Worm (Caenorhabditis elegans): ENCODE measurements around the gene dsl-1.
A peak's percentile ranks its signal among the peaks of the same experiment; 100 is the strongest.

Gene dsl-1

DNA sequence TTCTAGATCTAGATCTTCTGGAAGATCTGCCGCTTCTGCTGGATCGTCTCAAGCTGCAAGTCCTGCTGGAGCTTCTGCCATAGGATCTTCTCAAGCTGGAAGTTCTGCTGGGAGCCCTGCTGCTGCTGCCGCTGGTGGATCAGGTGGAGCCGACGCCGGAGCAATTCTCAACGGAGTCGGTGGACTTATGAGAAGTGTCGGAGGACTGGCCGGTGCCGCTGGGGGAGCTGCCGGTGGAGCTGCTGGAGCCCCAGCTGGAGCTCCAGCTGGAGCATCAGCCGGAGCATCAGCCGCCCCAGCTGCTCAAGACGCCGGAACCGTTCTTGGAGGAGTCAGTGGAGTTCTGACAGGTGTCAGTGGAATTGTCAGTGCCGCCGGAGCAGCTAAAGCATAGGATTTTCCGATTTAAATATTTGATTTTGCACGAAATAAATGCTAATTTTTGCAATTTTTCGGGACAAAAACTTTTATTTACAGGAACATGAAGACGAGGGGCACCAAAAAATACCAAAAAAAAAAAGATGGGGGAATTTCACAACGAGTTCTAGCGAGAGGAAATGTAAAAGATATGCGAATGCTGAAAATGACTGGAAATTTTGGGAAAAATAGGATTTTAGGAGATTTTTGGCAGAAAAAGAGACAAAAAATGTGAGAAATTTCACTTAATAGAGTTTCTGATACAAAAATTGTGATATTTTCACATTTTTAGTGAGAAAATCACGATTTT is 24.7 kb upstream of the dsl-1 start:
- TF ChIP-seq hlh-1 (tag; optimal IDR thresholded peaks at IDR 0.05) (no peak), flh-1 (GFP tag; optimal IDR thresholded peaks at IDR 0.05) (no peak), nhr-2 (tag; optimal IDR thresholded peaks at IDR 0.05) (no peak), mep-1 (tag; optimal IDR thresholded peaks at IDR 0.05) (no peak), cnd-1 (tag; optimal IDR thresholded peaks at IDR 0.05) (no peak), ham-2 (GFP tag; optimal IDR thresholded peaks at IDR 0.05) (no peak), elt-1 (tag; optimal IDR thresholded peaks at IDR 0.05; ENCODE audit: borderline replicate concordance, insufficient read depth) (no peak), unc-62 (GFP tag; optimal IDR thresholded peaks at IDR 0.05) (no peak), mls-2 (tag; optimal IDR thresholded peaks at IDR 0.05) (no peak), nhr-28 (tag; optimal IDR thresholded peaks at IDR 0.05) (no peak), ceh-43 (GFP tag; optimal IDR thresholded peaks at IDR 0.05) (no peak)

DNA sequence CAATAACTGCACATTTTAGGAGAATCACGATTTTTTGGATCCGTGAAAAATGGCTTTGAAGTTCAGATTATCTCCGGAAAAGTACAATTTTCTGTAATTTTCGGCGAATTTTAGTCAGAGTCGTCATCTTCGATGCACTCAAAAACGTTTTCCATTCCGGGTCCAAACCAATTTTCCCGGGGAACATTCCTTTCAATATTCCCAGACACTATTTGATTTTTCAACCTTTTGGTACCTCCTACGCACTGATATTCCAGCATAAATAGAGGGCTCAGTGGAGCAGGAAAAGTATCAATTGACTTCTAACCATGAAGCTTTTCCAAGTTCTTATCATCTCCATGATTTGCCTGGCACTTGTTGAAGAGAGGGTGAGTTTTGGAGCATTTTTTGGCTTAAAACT is 23.7 kb upstream of the dsl-1 start, which contains the start of gene W09G12.6:
TSS of gene W09G12.6 (plus strand) at position 301 of the 400 bp plus-strand sequence.
- TF ChIP-seq bed-3 (GFP tag; optimal IDR thresholded peaks at IDR 0.05) = no peak
- TF ChIP-seq mab-5 (tag; optimal IDR thresholded peaks at IDR 0.05) = no peak
- no peak for TF ChIP-seq ces-1 (GFP tag; optimal IDR thresholded peaks at IDR 0.05)
- TF ChIP-seq mls-2 (tag; optimal IDR thresholded peaks at IDR 0.05) = no peak
- TF ChIP-seq snpc-4 (tag; optimal IDR thresholded peaks at IDR 0.05) = no peak
- TF ChIP-seq flh-1 (GFP tag; optimal IDR thresholded peaks at IDR 0.05) = no peak

ce11 chrIV:1228675-1229130 is 20.8 kb upstream of the dsl-1 start, which contains the start of gene W09G12.7:
TSS of gene W09G12.7 (plus strand) at chrIV:1229080.
- TF ChIP-seq elt-1 (tag; optimal IDR thresholded peaks at IDR 0.05; ENCODE audit: borderline replicate concordance, insufficient read depth) = no peak
- TF ChIP-seq elt-3 (tag; optimal IDR thresholded peaks at IDR 0.05) = no peak
- no peak for TF ChIP-seq sptf-1 (tag; optimal IDR thresholded peaks at IDR 0.05)
- no peak for TF ChIP-seq nhr-2 (tag; optimal IDR thresholded peaks at IDR 0.05)
- TF ChIP-seq ham-2 (GFP tag; optimal IDR thresholded peaks at IDR 0.05) = no peak
- TF ChIP-seq drap-1 (GFP tag; optimal IDR thresholded peaks at IDR 0.05) = no peak
- no peak for TF ChIP-seq unc-120 (tag; optimal IDR thresholded peaks at IDR 0.05; ENCODE audit: poor library complexity, severe bottlenecking)
- no peak for TF ChIP-seq nhr-12 (tag; optimal IDR thresholded peaks at IDR 0.05)
- no peak for TF ChIP-seq M03D4.4 (tag; optimal IDR thresholded peaks at IDR 0.05)

ce11 chrIV:1225596-1226232 is 17.8 kb upstream of the dsl-1 start, which contains the start of gene W09G12.8:
TSS of gene W09G12.8 (plus strand) at chrIV:1226182.
- peak; percentile 0 for TF ChIP-seq zip-8 (tag; optimal IDR thresholded peaks at IDR 0.05)
- TF ChIP-seq snpc-4 (tag; optimal IDR thresholded peaks at IDR 0.05) = no peak

DNA sequence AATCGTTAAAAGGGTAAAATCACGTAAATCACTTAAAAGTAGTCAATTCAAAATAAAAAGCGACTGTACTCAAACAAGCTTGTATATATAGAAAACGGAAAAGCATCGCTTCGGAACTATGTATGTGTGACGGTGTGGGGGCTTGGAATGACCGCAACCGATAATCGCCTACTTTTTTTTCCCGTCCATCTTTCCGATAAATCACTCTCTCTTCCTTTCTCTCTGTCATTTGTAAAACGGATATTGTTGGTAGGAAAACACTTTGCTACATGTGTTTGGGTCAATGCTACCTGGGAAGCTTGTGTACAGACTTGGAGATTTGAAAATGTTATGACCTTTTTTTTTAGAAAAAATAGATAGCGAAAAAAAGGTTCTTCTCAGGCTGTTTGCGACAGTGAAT is 16.9 kb upstream of the dsl-1 start:
- no peak for TF ChIP-seq blmp-1 (tag; optimal IDR thresholded peaks at IDR 0.05)
- TF ChIP-seq mep-1 (tag; optimal IDR thresholded peaks at IDR 0.05) = no peak
- no peak for TF ChIP-seq sptf-1 (tag; optimal IDR thresholded peaks at IDR 0.05)
- TF ChIP-seq tbx-8 (GFP tag; optimal IDR thresholded peaks at IDR 0.05) = no peak
- TF ChIP-seq pha-4 (tag; optimal IDR thresholded peaks at IDR 0.05) = no peak
- TF ChIP-seq ztf-11 (tag; optimal IDR thresholded peaks at IDR 0.05) = no peak
- TF ChIP-seq ceh-83 (GFP tag; optimal IDR thresholded peaks at IDR 0.05) = no peak
- TF ChIP-seq hlh-1 (tag; optimal IDR thresholded peaks at IDR 0.05) = no peak
- no peak for TF ChIP-seq nhr-76 (tag; optimal IDR thresholded peaks at IDR 0.05)
- no peak for TF ChIP-seq nhr-2 (tag; optimal IDR thresholded peaks at IDR 0.05)
- TF ChIP-seq unc-120 (tag; optimal IDR thresholded peaks at IDR 0.05; ENCODE audit: poor library complexity, severe bottlenecking) = no peak
- no peak for TF ChIP-seq lsy-2 (tag; optimal IDR thresholded peaks at IDR 0.05)
- no peak for TF ChIP-seq mls-2 (tag; optimal IDR thresholded peaks at IDR 0.05)
- no peak for TF ChIP-seq cnd-1 (tag; optimal IDR thresholded peaks at IDR 0.05)
- TF ChIP-seq flh-1 (GFP tag; optimal IDR thresholded peaks at IDR 0.05) = no peak
- no peak for TF ChIP-seq mab-5 (tag; optimal IDR thresholded peaks at IDR 0.05)
- TF ChIP-seq elt-3 (tag; optimal IDR thresholded peaks at IDR 0.05) = no peak
- no peak for TF ChIP-seq snpc-4 (tag; optimal IDR thresholded peaks at IDR 0.05)
- TF ChIP-seq bed-3 (GFP tag; optimal IDR thresholded peaks at IDR 0.05) = no peak

Measured in whole organism, mixed stage, embryonic.